Worm (Caenorhabditis elegans) whole organism, young adult: Measurements from ENCODE around the gene srj-26.

ENCODE experiments used
- gei-17 ChIP-seq: fragments of 200-800 bp; sonication (Bioruptor generic); optimal IDR thresholded peaks from 2 replicates; lab custom pipeline; 2018; ENCODE audit warnings: mild to moderate bottlenecking, missing genetic modification characterization, missing compliant biosample characterization
- hmg-1.2 ChIP-seq: fragments of 200-800 bp; sonication (Bioruptor generic); IDR thresholded peaks from 2 replicates; pipeline ENCODE4 v1.3.6; 2022; ENCODE audit warnings: missing genetic modification reagents, missing genetic modification characterization, missing compliant biosample characterization
- sea-2 ChIP-seq: fragments of 200-800 bp; sonication (Bioruptor generic); IDR thresholded peaks from 2 replicates; pipeline ENCODE4 v1.3.6; 2022; ENCODE audit warnings: missing genetic modification characterization, missing compliant biosample characterization
- unc-62 ChIP-seq: fragments of 150-350 bp; optimal IDR thresholded peaks from 2 replicates; lab custom pipeline; 2014; ENCODE audit warnings: missing biosample characterization, missing genetic modification reagents, missing genetic modification characterization

DNA sequence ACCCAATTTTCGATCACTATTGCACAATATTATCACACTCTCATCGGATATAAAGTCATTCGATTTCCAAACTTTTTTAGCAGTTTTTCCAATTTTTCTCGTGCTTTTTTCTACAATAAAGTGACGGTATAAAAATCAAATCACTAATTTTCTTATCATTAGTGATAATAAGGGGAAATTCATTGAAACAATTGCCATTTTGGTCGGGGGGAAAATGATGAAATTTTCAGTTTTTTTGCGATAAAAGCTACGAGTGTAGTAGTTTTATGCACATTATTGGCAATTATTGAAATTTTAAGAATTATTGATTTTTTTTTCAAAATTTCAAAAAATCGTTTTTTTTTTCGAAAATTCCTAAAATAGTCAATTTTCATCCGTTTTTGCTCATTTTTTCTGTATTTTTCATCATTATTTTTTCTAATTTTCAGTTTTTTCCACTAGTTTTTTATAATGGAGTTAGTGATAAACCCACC, 41.5 kb downstream of the srj-26 start, which contains the start of gene ZK228.4:
- no peak for TF ChIP-seq gei-17 (GFP tag; lab: Kevin White, UChicago)
- TF ChIP-seq unc-62 (GFP tag; lab: Kevin White, UChicago) = no peak
- no peak for TF ChIP-seq hmg-1.2 (GFP tag; lab: Robert Waterston, UW)
- no peak for TF ChIP-seq sea-2 (GFP tag; lab: Robert Waterston, UW)
